Worm (Caenorhabditis elegans) whole organism, L2 larva: ENCODE measurements around the gene fntb-1.
"Not testable (repeated sequence)": the region's sequence is repeated elsewhere in the genome, so short reads cannot be mapped to it uniquely, and the experiment has no call there.

Source experiments
- C34F6.9 ChIP-seq: fragments of 150-350 bp; optimal IDR thresholded peaks from 2 replicates; lab custom pipeline; 2014; ENCODE audit warnings: missing biosample characterization, missing genetic modification characterization
- F13H6.1 ChIP-seq: sonication (generic microtip); optimal IDR thresholded peaks from 2 replicates; lab custom pipeline; 2016; ENCODE audit warnings: missing genetic modification characterization, missing compliant biosample characterization
- Y55F3AM.14 ChIP-seq: fragments of 200-800 bp; sonication (Bioruptor generic); optimal IDR thresholded peaks from 2 replicates; lab custom pipeline; 2018; ENCODE audit warnings: mild to moderate bottlenecking, missing genetic modification characterization, missing compliant biosample characterization
- ZK546.5 ChIP-seq: sonication (generic microtip); optimal IDR thresholded peaks from 2 replicates; lab custom pipeline; 2017; ENCODE audit warnings: missing biosample characterization, missing genetic modification characterization
- alr-1 ChIP-seq: fragments of 150-350 bp; optimal IDR thresholded peaks from 2 replicates; lab custom pipeline; 2014; ENCODE audit warnings: missing biosample characterization, missing genetic modification characterization
- aly-2 ChIP-seq: fragments of 150-350 bp; optimal IDR thresholded peaks from 2 replicates; lab custom pipeline; 2014; ENCODE audit warnings: missing biosample characterization, missing genetic modification characterization
- blmp-1 ChIP-seq: sonication (generic microtip); optimal IDR thresholded peaks from 2 replicates; lab custom pipeline; 2017; ENCODE audit warnings: missing genetic modification characterization, mild to moderate bottlenecking, missing compliant biosample characterization, antibody characterized with exemption, moderate library complexity; ENCODE audit not compliant: insufficient read depth
- ceh-16 ChIP-seq: fragments of 150-350 bp; optimal IDR thresholded peaks from 2 replicates; lab custom pipeline; 2014; ENCODE audit warnings: missing biosample characterization, missing genetic modification characterization
- ceh-82 ChIP-seq: fragments of 150-350 bp; optimal IDR thresholded peaks from 2 replicates; lab custom pipeline; 2014; ENCODE audit warnings: missing biosample characterization, missing genetic modification characterization
- crh-2 ChIP-seq: sonication (generic microtip); optimal IDR thresholded peaks from 2 replicates; lab custom pipeline; 2017; ENCODE audit warnings: missing biosample characterization, missing genetic modification characterization
- elt-3 ChIP-seq: sonication (generic microtip); optimal IDR thresholded peaks from 2 replicates; lab custom pipeline; 2017; ENCODE audit warnings: missing biosample characterization, missing genetic modification characterization
- fos-1 ChIP-seq: fragments of 150-350 bp; optimal IDR thresholded peaks from 2 replicates; lab custom pipeline; 2014; ENCODE audit warnings: missing biosample characterization, missing genetic modification characterization
- gmeb-1 ChIP-seq: fragments of 150-350 bp; optimal IDR thresholded peaks from 2 replicates; lab custom pipeline; 2014; ENCODE audit warnings: missing biosample characterization, missing genetic modification characterization
- lsy-2 ChIP-seq, 2 experiments: fragments of 150-350 bp in 1 of 2; sonication (generic microtip) in 1 of 2; optimal IDR thresholded peaks; 2 replicates each; lab custom pipeline; 2014 to 2017; ENCODE audit warnings: missing biosample characterization in 2 of 2, missing genetic modification characterization in 2 of 2
- mab-5 ChIP-seq: fragments of 150-350 bp; optimal IDR thresholded peaks from 2 replicates; lab custom pipeline; 2014; ENCODE audit warnings: missing biosample characterization, missing genetic modification characterization
- mbf-1 ChIP-seq: sonication (generic microtip); optimal IDR thresholded peaks from 2 replicates; lab custom pipeline; 2017; ENCODE audit warnings: missing biosample characterization, missing genetic modification characterization
- mdl-1 ChIP-seq, 2 experiments: fragments of 150-350 bp in 1 of 2; sonication (generic microtip) in 1 of 2; optimal IDR thresholded peaks; 2 replicates each; lab custom pipeline; 2017; ENCODE audit warnings: missing biosample characterization in 2 of 2, missing genetic modification characterization in 2 of 2
- nhr-10 ChIP-seq: sonication (generic microtip); optimal IDR thresholded peaks from 2 replicates; lab custom pipeline; 2017; ENCODE audit warnings: missing biosample characterization, missing genetic modification characterization
- nhr-11 ChIP-seq: fragments of 150-350 bp; optimal IDR thresholded peaks from 2 replicates; lab custom pipeline; 2014; ENCODE audit warnings: missing biosample characterization, missing genetic modification characterization
- nhr-12 ChIP-seq: fragments of 150-350 bp; optimal IDR thresholded peaks from 2 replicates; lab custom pipeline; 2014; ENCODE audit warnings: missing biosample characterization, missing genetic modification characterization
- nhr-129 ChIP-seq: fragments of 150-350 bp; optimal IDR thresholded peaks from 2 replicates; lab custom pipeline; 2014; ENCODE audit warnings: missing biosample characterization, missing genetic modification characterization
- nhr-23 ChIP-seq: fragments of 150-350 bp; optimal IDR thresholded peaks from 2 replicates; lab custom pipeline; 2014; ENCODE audit warnings: missing biosample characterization, missing genetic modification reagents, missing genetic modification characterization
- nhr-237 ChIP-seq: fragments of 150-350 bp; optimal IDR thresholded peaks from 2 replicates; lab custom pipeline; 2014; ENCODE audit warnings: missing biosample characterization, missing genetic modification characterization
- nhr-25 ChIP-seq: fragments of 150-350 bp; sonication (generic microtip); optimal IDR thresholded peaks from 3 replicates; lab custom pipeline; 2014; ENCODE audit warnings: missing biosample characterization, missing genetic modification characterization
- nhr-6 ChIP-seq: fragments of 150-350 bp; optimal IDR thresholded peaks from 2 replicates; lab custom pipeline; 2014; ENCODE audit warnings: missing biosample characterization, missing genetic modification characterization
- nhr-77 ChIP-seq: fragments of 150-350 bp; optimal IDR thresholded peaks from 2 replicates; lab custom pipeline; 2014; ENCODE audit warnings: missing biosample characterization, missing genetic modification characterization
- sem-4 ChIP-seq: fragments of 150-350 bp; optimal IDR thresholded peaks from 2 replicates; lab custom pipeline; 2014; ENCODE audit warnings: missing biosample characterization, missing genetic modification reagents, missing genetic modification characterization
- sma-9 ChIP-seq, 2 experiments: fragments of 150-350 bp in 1 of 2; sonication (generic microtip) in 1 of 2; optimal IDR thresholded peaks; 2 replicates each; lab custom pipeline; 2014 to 2016; ENCODE audit warnings: missing genetic modification characterization in 2 of 2, mild to moderate bottlenecking in 1 of 2, missing biosample characterization in 1 of 2, missing compliant biosample characterization in 1 of 2, missing genetic modification reagents in 1 of 2, moderate library complexity in 1 of 2
- snpc-4 ChIP-seq: fragments of 150-350 bp; optimal IDR thresholded peaks from 2 replicates; lab custom pipeline; 2014; ENCODE audit warnings: missing biosample characterization, missing genetic modification characterization
- unc-39 ChIP-seq: fragments of 150-350 bp; optimal IDR thresholded peaks from 2 replicates; lab custom pipeline; 2014; ENCODE audit warnings: missing biosample characterization, missing genetic modification characterization
- unc-55 ChIP-seq: fragments of 150-350 bp; sonication (generic microtip); optimal IDR thresholded peaks from 3 replicates; lab custom pipeline; 2014; ENCODE audit warnings: missing biosample characterization, missing genetic modification reagents, missing genetic modification characterization
- unc-62 ChIP-seq: fragments of 150-350 bp; optimal IDR thresholded peaks from 2 replicates; lab custom pipeline; 2014; ENCODE audit warnings: missing biosample characterization, missing genetic modification reagents, missing genetic modification characterization
- zag-1 ChIP-seq: fragments of 150-350 bp; optimal IDR thresholded peaks from 2 replicates; lab custom pipeline; 2014; ENCODE audit warnings: missing biosample characterization, missing genetic modification characterization
- ztf-1 ChIP-seq: fragments of 200-800 bp; sonication (Bioruptor generic); conservative IDR thresholded peaks from 2 replicates; pipeline ENCODE4 v1.3.6; 2022; ENCODE audit warnings: missing genetic modification characterization, missing compliant biosample characterization
- ztf-11 ChIP-seq: sonication (generic microtip); optimal IDR thresholded peaks from 2 replicates; lab custom pipeline; 2017; ENCODE audit warnings: missing biosample characterization, missing genetic modification characterization
- ztf-4 ChIP-seq: fragments of 150-350 bp; optimal IDR thresholded peaks from 2 replicates; lab custom pipeline; 2014; ENCODE audit warnings: missing biosample characterization, missing genetic modification characterization

fntb-1 gene

DNA sequence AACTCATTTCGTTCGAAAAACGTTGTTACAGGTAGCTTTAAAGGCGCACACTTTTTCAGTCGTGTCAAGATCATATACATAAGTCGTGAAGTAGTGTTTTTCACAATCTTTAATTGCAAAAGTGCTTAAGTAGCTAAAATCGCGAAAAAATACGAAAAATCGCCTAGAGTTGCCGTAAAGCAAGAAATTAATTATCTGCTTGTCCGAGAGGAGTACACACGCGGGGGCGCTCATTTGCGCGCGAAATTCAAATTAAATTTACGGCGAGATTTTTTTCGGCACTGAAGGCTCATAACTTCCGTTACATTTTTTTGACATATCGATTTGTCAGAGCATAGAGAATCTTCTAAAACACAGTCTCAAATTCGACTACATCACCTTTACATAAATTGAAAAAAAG lies 12.7 kb downstream of the fntb-1 start:
- TF ChIP-seq unc-62 (GFP tag; lab: Kevin White, UChicago), result no peak
- no peak for TF ChIP-seq blmp-1 (tag; lab: Kevin White, UChicago)
- no peak for TF ChIP-seq mab-5
- TF ChIP-seq zag-1 (tag; lab: Kevin White, UChicago), result no peak
- TF ChIP-seq ztf-4 (tag; lab: Kevin White, UChicago), result no peak
- TF ChIP-seq nhr-12 (tag; lab: Kevin White, UChicago), result no peak
- TF ChIP-seq ceh-16 (tag; lab: Kevin White, UChicago), result no peak
- TF ChIP-seq nhr-25 (tag; lab: Kevin White, UChicago), result no peak
- no peak for TF ChIP-seq aly-2 (tag; lab: Kevin White, UChicago)
- no peak for TF ChIP-seq nhr-129
- no peak for TF ChIP-seq F13H6.1 (tag; lab: Kevin White, UChicago)
- TF ChIP-seq lsy-2 (tag; optimal IDR thresholded peaks at IDR 0.05; lab: Kevin White, UChicago), result no peak
- TF ChIP-seq unc-39 (tag; lab: Kevin White, UChicago), result no peak
- no peak for TF ChIP-seq elt-3 (tag; lab: Kevin White, UChicago)
- no peak for TF ChIP-seq nhr-6
- TF ChIP-seq ztf-1 (GFP tag; lab: Robert Waterston, UW), result no peak
- no peak for TF ChIP-seq C34F6.9 (tag; lab: Kevin White, UChicago)
- TF ChIP-seq sem-4 (tag; lab: Kevin White, UChicago), result no peak
- no peak for TF ChIP-seq alr-1 (tag; lab: Kevin White, UChicago)

DNA sequence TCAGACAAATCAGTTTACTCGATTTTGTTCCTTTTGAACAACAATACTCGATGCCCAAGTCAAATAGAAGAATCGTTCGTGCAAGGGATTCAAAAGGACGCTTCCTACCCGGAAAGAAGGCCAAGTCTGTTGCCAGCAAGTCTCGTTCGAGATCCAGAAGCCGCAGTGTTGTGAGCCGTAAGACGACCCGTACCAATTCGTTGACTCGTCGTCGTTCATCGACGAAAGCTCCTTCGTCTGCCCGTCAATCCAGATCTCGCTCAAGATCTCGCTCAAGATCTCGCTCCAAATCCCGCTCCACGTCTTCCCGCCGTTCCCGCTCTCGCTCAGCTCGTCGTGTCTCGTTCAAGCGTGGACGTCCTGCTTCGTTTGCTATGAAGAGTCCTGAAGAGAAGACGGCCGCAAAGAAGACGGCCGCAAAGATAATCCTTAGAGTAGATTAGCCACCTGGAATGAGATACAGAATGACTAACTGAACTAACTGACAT lies 13.2 kb downstream of the fntb-1 start, which contains the start of gene F08H9.2:
Gene F08H9.2, plus strand, starts transcription at position 51 of the 488 bp plus-strand sequence.
- no peak for TF ChIP-seq ztf-11
- no peak for TF ChIP-seq unc-55 (GFP tag; lab: Kevin White, UChicago)
- TF ChIP-seq sem-4 (tag; lab: Kevin White, UChicago), result no peak
- no peak for TF ChIP-seq mdl-1 (tag; optimal IDR thresholded peaks at IDR 0.05; lab: Kevin White, UChicago)
- no peak for TF ChIP-seq crh-2 (tag; lab: Kevin White, UChicago)
- TF ChIP-seq ZK546.5 (tag; lab: Kevin White, UChicago), result no peak
- TF ChIP-seq nhr-77 (tag; lab: Kevin White, UChicago), result no peak
- no peak for TF ChIP-seq nhr-25 (tag; lab: Kevin White, UChicago)
- TF ChIP-seq fos-1, result no peak
- no peak for TF ChIP-seq nhr-10 (tag; lab: Kevin White, UChicago)
- TF ChIP-seq aly-2 (tag; lab: Kevin White, UChicago), result no peak
- TF ChIP-seq sma-9 (GFP tag; optimal IDR thresholded peaks at IDR 0.05; lab: Kevin White, UChicago), result no peak
- no peak for TF ChIP-seq sma-9 (tag; optimal IDR thresholded peaks at IDR 0.05; lab: Kevin White, UChicago)
- no peak for TF ChIP-seq gmeb-1
- no peak for TF ChIP-seq Y55F3AM.14
- TF ChIP-seq nhr-237 (tag; lab: Kevin White, UChicago), result no peak
- no peak for TF ChIP-seq zag-1 (tag; lab: Kevin White, UChicago)
- TF ChIP-seq mbf-1 (tag; lab: Kevin White, UChicago), result no peak
- TF ChIP-seq ztf-4 (tag; lab: Kevin White, UChicago), result no peak

DNA sequence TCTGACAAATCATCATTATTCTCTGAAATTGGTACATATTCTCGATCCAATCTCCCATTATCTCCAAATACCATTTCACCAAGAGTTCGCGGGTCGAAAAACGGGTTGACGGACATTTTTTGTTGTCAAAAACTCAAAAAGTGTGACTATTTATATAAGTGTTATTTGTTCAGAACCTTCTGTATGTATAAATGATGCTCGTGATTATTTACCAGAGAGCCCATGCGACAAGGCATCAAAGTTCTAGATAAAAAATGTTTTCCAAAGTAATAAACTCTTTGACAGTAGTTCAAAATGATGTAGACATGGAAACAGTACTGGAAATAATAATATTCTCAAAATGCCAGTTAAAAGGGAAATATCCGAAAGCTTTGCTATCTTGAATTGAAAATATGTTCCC lies 15.2 kb downstream of the fntb-1 start:
- TF ChIP-seq ceh-82 (tag; lab: Kevin White, UChicago) (no peak), nhr-11 (tag; lab: Kevin White, UChicago) (no peak), crh-2 (tag; lab: Kevin White, UChicago) (no peak), nhr-23 (tag; lab: Kevin White, UChicago) (no peak), alr-1 (tag; lab: Kevin White, UChicago) (no peak), mab-5 (no peak)

DNA sequence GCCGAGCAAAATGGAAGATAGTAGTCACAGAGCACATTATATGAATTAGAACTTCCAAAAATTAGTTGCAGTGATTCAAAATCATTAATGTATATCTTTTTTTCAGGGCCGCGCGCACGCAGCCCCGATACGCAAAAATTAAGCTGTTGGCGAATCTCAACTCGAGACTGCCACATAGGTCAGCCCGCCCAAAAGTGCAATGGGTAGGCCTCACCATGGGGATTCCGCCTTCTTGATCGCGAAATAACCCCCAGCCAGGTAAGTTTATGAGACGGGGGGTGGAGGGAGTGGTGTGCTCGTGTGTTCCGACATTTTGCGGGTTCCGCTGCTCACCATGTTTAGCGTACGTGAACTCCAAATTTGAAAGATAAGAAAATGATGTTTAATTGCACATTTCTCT lies 15.6 kb downstream of the fntb-1 start, which contains the start of gene F08H9.3:
Gene F08H9.3, minus strand, starts transcription at position 252 of the 400 bp plus-strand sequence.
- TF ChIP-seq gmeb-1 (peak; percentile 9), snpc-4 (tag; lab: Kevin White, UChicago) (peak; percentile 85), sma-9 (GFP tag; optimal IDR thresholded peaks at IDR 0.05; lab: Kevin White, UChicago) (peak; percentile 39)
- not testable (repeated sequence) for TF ChIP-seq sma-9 (tag; optimal IDR thresholded peaks at IDR 0.05; lab: Kevin White, UChicago)
